Fruit fly (Drosophila melanogaster): ENCODE measurements around the gene RPA2.

The RPA2 gene

DNA sequence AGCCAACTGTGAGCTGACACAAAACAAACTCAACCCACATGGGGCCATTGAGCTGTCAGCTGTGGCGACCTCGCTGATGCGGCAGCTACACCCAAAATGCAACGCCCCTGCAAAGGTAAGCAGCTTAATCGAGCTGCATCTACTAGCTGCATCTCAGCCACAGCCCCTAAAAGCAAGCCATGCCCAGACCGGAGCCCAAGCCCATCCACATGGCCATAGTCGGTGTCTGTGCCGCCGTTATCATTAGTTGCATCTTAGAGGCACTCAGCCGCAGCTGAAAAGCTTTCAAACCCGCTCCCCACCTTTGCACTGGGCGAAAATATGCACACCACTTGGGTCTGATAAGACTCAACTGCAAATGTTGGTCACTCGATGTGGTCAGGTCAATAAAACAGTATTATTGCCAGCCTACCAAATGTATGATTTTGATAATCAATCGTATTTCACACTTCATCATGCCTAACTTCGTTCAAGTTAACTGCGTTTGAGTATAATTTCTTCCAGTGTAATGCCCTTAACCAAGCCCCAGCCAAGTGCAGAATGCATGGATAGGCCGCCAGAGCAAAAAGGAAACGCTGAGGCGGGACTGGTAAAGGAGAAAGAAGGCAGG is 48.2 kb upstream of the RPA2 start (continued):
- peak; percentile 53 for TF ChIP-seq Asciz (GFP tag; optimal IDR thresholded peaks at IDR 0.05)
- no peak for TF ChIP-seq GATAe (GFP tag; conservative IDR thresholded peaks at IDR 0.05)
- peak; percentile 45 for TF ChIP-seq CG18599 (GFP tag; optimal IDR thresholded peaks at IDR 0.05)
- peak; percentile 69 for TF ChIP-seq Xrp1 (GFP tag; IDR thresholded peaks at IDR 0.05)
- TF ChIP-seq twi (tag; optimal IDR thresholded peaks at IDR 0.05): peak; percentile 4
- TF ChIP-seq ci (GFP tag; IDR thresholded peaks at IDR 0.05): peak; percentile 75
- TF ChIP-seq zfh2 (GFP tag; optimal IDR thresholded peaks at IDR 0.05): no peak
- TF ChIP-seq eve (GFP tag; optimal IDR thresholded peaks at IDR 0.05): peak in 1 of 2 experiments; percentile 68
- peak; percentile 34 for TF ChIP-seq NfI (GFP tag; optimal IDR thresholded peaks at IDR 0.05)
- TF ChIP-seq Bteb2 (GFP tag; optimal IDR thresholded peaks at IDR 0.05): no peak
- TF ChIP-seq gem (tag; optimal IDR thresholded peaks at IDR 0.05): peak; percentile 78
- peak; percentile 46 for TF ChIP-seq az2 (GFP tag; optimal IDR thresholded peaks at IDR 0.05)
- TF ChIP-seq inv (GFP tag; IDR thresholded peaks at IDR 0.05; ENCODE audit: partially characterized antibody): no peak
- TF ChIP-seq CG15269 (tag; optimal IDR thresholded peaks at IDR 0.05): peak; percentile 5
- TF ChIP-seq sens-2 (GFP tag; IDR thresholded peaks at IDR 0.05): peak; percentile 36; the same call in 1 of the 2 replicates
- TF ChIP-seq oc (tag; optimal IDR thresholded peaks at IDR 0.05): peak; percentile 77
- no peak for TF ChIP-seq odd (GFP tag; optimal IDR thresholded peaks at IDR 0.05)
- TF ChIP-seq Mrtf (GFP tag; IDR thresholded peaks at IDR 0.05): peak; percentile 20; the same call in 1 of the 3 replicates
- peak; percentile 46 for TF ChIP-seq Sox100B (GFP tag; optimal IDR thresholded peaks at IDR 0.05)
- peak; percentile 40 for TF ChIP-seq Camta (GFP tag; optimal IDR thresholded peaks at IDR 0.05)
- TF ChIP-seq Bgb (GFP tag; IDR thresholded peaks at IDR 0.05; ENCODE audit: partially characterized antibody): no peak
- TF ChIP-seq tin (GFP tag; optimal IDR thresholded peaks at IDR 0.05): peak; percentile 55
- TF ChIP-seq crc (GFP tag; optimal IDR thresholded peaks at IDR 0.05): peak; percentile 21
- TF ChIP-seq Xbp1 (GFP tag; optimal IDR thresholded peaks at IDR 0.05): peak; percentile 66
- no peak for TF ChIP-seq Dfd (GFP tag; optimal IDR thresholded peaks at IDR 0.05)
- TF ChIP-seq Oli (tag; optimal IDR thresholded peaks at IDR 0.05): peak; percentile 73
- no peak for TF ChIP-seq nerfin-2 (GFP tag; IDR thresholded peaks at IDR 0.05; ENCODE audit: partially characterized antibody)
- TF ChIP-seq CG1529 (GFP tag; optimal IDR thresholded peaks at IDR 0.05): peak; percentile 66
- TF ChIP-seq CG12236 (GFP tag; optimal IDR thresholded peaks at IDR 0.05): peak; percentile 36
- peak; percentile 83 to 87 for TF ChIP-seq bsh (GFP tag; optimal IDR thresholded peaks at IDR 0.05)
- TF ChIP-seq Atf6 (GFP tag; IDR thresholded peaks at IDR 0.05): no peak
- no peak for TF ChIP-seq sqz (GFP tag; optimal IDR thresholded peaks at IDR 0.05)
- peak; percentile 52 for TF ChIP-seq grau (tag; optimal IDR thresholded peaks at IDR 0.05)
- peak; percentile 24; the same call in 1 of the 4 replicates for TF ChIP-seq Gug (GFP tag; IDR thresholded peaks at IDR 0.05)
- TF ChIP-seq MESR4 (GFP tag; optimal IDR thresholded peaks at IDR 0.05): no peak
- TF ChIP-seq CG2875 (GFP tag; optimal IDR thresholded peaks at IDR 0.05): peak; percentile 55
- TF ChIP-seq dmrt11E (tag; optimal IDR thresholded peaks at IDR 0.05): peak; percentile 63
- TF ChIP-seq vvl (GFP tag; IDR thresholded peaks at IDR 0.05): peak; percentile 66
- TF ChIP-seq sc (optimal IDR thresholded peaks at IDR 0.05): no peak
- peak; percentile 48 for TF ChIP-seq sc (GFP tag; optimal IDR thresholded peaks at IDR 0.05)
- peak; percentile 5 for TF ChIP-seq CG1647 (GFP tag; optimal IDR thresholded peaks at IDR 0.05)
- TF ChIP-seq wdn (GFP tag; IDR thresholded peaks at IDR 0.05): no peak
- TF ChIP-seq tll (GFP tag; optimal IDR thresholded peaks at IDR 0.05): no peak
- TF ChIP-seq ato (GFP tag; IDR thresholded peaks at IDR 0.05; ENCODE audit: partially characterized antibody): no peak
- TF ChIP-seq ewg (GFP tag; optimal IDR thresholded peaks at IDR 0.05): peak; percentile 56
- no peak for TF ChIP-seq CG2199 (GFP tag; IDR thresholded peaks at IDR 0.05)
- no peak for TF ChIP-seq Taf1 (GFP tag; IDR thresholded peaks at IDR 0.05)
- TF ChIP-seq lmd (GFP tag; IDR thresholded peaks at IDR 0.05): peak; percentile 50; the same call in 1 of the 2 replicates
- TF ChIP-seq wor (GFP tag; IDR thresholded peaks at IDR 0.05): peak; percentile 26; the same call in 1 of the 2 replicates
- TF ChIP-seq row (GFP tag; IDR thresholded peaks at IDR 0.05): peak; percentile 41; the same call in 1 of the 3 replicates
